Fruit fly (Drosophila melanogaster): ENCODE measurements around the gene CG10171.

dm6 chr3L:13403141-13403867 is 15.6 kb upstream of the CG10171 start:
- TF ChIP-seq p53 (GFP tag; optimal IDR thresholded peaks at IDR 0.05) (no peak), Rfx (GFP tag; IDR thresholded peaks at IDR 0.05) (no peak), CTCF (GFP tag; optimal IDR thresholded peaks at IDR 0.05) (no peak), stwl (tag; optimal IDR thresholded peaks at IDR 0.05) (no peak), Blimp-1 (GFP tag; optimal IDR thresholded peaks at IDR 0.05) (peak; percentile 36)

Data from whole organism, embryonic.